Worm (Caenorhabditis elegans) whole organism, midembryonic: ENCODE data around the gene zag-1.

Experiments
- klf-2 ChIP-seq: fragments of 200-800 bp; sonication (Bioruptor generic); conservative IDR thresholded peaks from 2 replicates; pipeline ENCODE4 v1.3.6; 2022; ENCODE audit warnings: missing genetic modification reagents, missing genetic modification characterization, missing compliant biosample characterization
- tab-1 ChIP-seq: fragments of 200-800 bp; sonication (Bioruptor generic); IDR thresholded peaks from 2 replicates; pipeline ENCODE4 v1.3.6; 2022; ENCODE audit warnings: missing genetic modification characterization, missing compliant biosample characterization
- ztf-23 ChIP-seq: fragments of 200-800 bp; sonication (Bioruptor generic); IDR thresholded peaks from 2 replicates; pipeline ENCODE4 v1.3.6; 2022; ENCODE audit warnings: missing genetic modification reagents, missing genetic modification characterization, missing compliant biosample characterization

DNA sequence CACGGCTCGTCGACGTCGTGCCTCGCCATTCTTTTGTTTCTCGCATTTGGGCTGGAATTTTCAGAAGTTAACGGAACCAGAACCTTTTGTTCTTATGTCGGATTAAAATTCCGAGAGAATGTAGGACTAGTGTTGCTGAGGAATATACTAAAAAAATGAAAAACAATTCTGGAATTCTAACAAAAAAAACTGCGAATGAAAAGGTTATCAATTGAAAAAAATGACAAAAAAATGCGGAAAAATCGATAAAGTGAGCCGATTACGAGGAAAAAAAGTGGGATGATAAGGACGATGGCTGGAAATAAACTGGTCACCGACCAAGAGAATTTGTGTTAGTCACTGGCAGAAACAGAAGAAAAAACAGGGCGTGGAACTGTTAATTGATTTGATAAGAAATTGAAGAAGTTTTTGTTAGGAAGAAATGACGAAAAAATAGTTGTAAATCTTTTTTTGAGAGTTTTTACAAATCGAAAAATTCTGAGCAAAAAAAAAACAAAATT is 36.3 kb upstream of the zag-1 start, which contains the start of gene bris-1:
- TF ChIP-seq ztf-23 (GFP tag; lab: Robert Waterston, UW) (no peak), klf-2 (no peak), tab-1 (GFP tag; lab: Robert Waterston, UW) (no peak)
